Worm (Caenorhabditis elegans) whole organism, L3 larva: ENCODE data around the gene flp-15.

Experiments
- R02D3.7 ChIP-seq: fragments of 150-350 bp; optimal IDR thresholded peaks from 2 replicates; lab custom pipeline; 2014; ENCODE audit warnings: missing biosample characterization, missing genetic modification characterization
- ZK546.5 ChIP-seq: sonication (generic microtip); optimal IDR thresholded peaks from 2 replicates; lab custom pipeline; 2017; ENCODE audit warnings: missing biosample characterization, missing genetic modification characterization
- ama-1 ChIP-seq: fragments of 150-350 bp; optimal IDR thresholded peaks from 2 replicates; lab custom pipeline; 2018
- ceh-82 ChIP-seq: fragments of 150-350 bp; optimal IDR thresholded peaks from 2 replicates; lab custom pipeline; 2014; ENCODE audit warnings: missing biosample characterization, missing genetic modification characterization
- egl-27 ChIP-seq: sonication (generic microtip); optimal IDR thresholded peaks from 4 replicates; lab custom pipeline; 2017; ENCODE audit warnings: missing biosample characterization, missing genetic modification reagents, missing genetic modification characterization
- elt-1 ChIP-seq: fragments of 150-350 bp; optimal IDR thresholded peaks from 2 replicates; lab custom pipeline; 2014; ENCODE audit warnings: missing biosample characterization, missing genetic modification characterization
- eor-1 ChIP-seq, 2 experiments: fragments of 150-350 bp; optimal IDR thresholded peaks; 2 replicates each; lab custom pipeline; 2014 to 2018; ENCODE audit warnings: missing biosample characterization in 2 of 2, missing genetic modification characterization in 2 of 2
- fkh-10 ChIP-seq: sonication (generic microtip); optimal IDR thresholded peaks from 2 replicates; lab custom pipeline; 2017; ENCODE audit warnings: missing biosample characterization, missing genetic modification reagents, missing genetic modification characterization
- fkh-2 ChIP-seq: fragments of 150-350 bp; optimal IDR thresholded peaks from 2 replicates; lab custom pipeline; 2014; ENCODE audit warnings: missing biosample characterization, missing genetic modification reagents, missing genetic modification characterization
- fos-1 ChIP-seq: fragments of 150-350 bp; optimal IDR thresholded peaks from 2 replicates; lab custom pipeline; 2014; ENCODE audit warnings: missing biosample characterization, missing genetic modification characterization
- lin-39 ChIP-seq: fragments of 150-350 bp; optimal IDR thresholded peaks from 2 replicates; lab custom pipeline; 2018; ENCODE audit warnings: missing biosample characterization, missing genetic modification reagents, missing genetic modification characterization
- lsy-12 ChIP-seq: sonication (generic microtip); optimal IDR thresholded peaks from 2 replicates; lab custom pipeline; 2016; ENCODE audit warnings: mild to moderate bottlenecking, missing genetic modification characterization, missing compliant biosample characterization
- mdl-1 ChIP-seq: fragments of 150-350 bp; optimal IDR thresholded peaks from 2 replicates; lab custom pipeline; 2014; ENCODE audit warnings: missing biosample characterization, missing genetic modification characterization
- nhr-11 ChIP-seq: fragments of 150-350 bp; optimal IDR thresholded peaks from 2 replicates; lab custom pipeline; 2014; ENCODE audit warnings: missing biosample characterization, missing genetic modification characterization
- nhr-25 ChIP-seq: sonication (generic microtip); optimal IDR thresholded peaks from 2 replicates; lab custom pipeline; 2017; ENCODE audit warnings: missing biosample characterization, missing genetic modification characterization
- nhr-43 ChIP-seq: sonication (generic microtip); optimal IDR thresholded peaks from 2 replicates; lab custom pipeline; 2016; ENCODE audit warnings: mild to moderate bottlenecking, missing genetic modification characterization, missing compliant biosample characterization; ENCODE audit not compliant: poor library complexity, severe bottlenecking
- nhr-67 ChIP-seq: fragments of 150-350 bp; optimal IDR thresholded peaks from 2 replicates; lab custom pipeline; 2014; ENCODE audit warnings: missing biosample characterization, missing genetic modification characterization
- snpc-4 ChIP-seq: fragments of 150-350 bp; optimal IDR thresholded peaks from 2 replicates; lab custom pipeline; 2014; ENCODE audit warnings: missing biosample characterization, missing genetic modification characterization
- tbx-2 ChIP-seq: sonication (generic microtip); optimal IDR thresholded peaks from 2 replicates; lab custom pipeline; 2016; ENCODE audit warnings: mild to moderate bottlenecking, missing genetic modification characterization, missing compliant biosample characterization
- unc-39 ChIP-seq: sonication (generic microtip); optimal IDR thresholded peaks from 4 replicates; lab custom pipeline; 2017; ENCODE audit warnings: missing biosample characterization, missing genetic modification characterization
- zag-1 ChIP-seq: fragments of 150-350 bp; optimal IDR thresholded peaks from 2 replicates; lab custom pipeline; 2014; ENCODE audit warnings: missing biosample characterization, missing genetic modification characterization
- ztf-4 ChIP-seq: fragments of 150-350 bp; optimal IDR thresholded peaks from 2 replicates; lab custom pipeline; 2014; ENCODE audit warnings: missing biosample characterization, missing genetic modification characterization

flp-15 gene

DNA sequence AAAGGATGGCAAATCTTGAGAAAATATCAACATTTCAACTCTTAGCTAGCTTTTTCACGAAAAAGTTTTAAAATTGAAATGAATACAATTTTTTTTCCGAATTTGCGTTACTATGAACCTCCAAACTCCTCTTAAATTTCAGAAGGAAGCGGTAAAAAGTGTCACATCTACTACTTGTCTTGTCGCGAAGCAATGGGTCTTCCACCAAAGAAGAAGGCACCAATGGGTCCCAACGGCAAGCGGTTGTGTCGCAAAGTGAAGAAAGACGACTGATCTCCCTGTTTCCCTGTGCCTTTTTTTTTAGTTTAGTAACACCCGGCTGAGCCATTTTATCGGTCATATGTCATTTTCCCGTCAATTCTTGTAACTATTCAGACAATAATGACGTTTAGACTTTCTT lies 46.6 kb downstream of the flp-15 start:
- TF ChIP-seq fkh-10 (GFP tag; lab: Kevin White, UChicago) (no peak), lin-39 (tag; lab: Kevin White, UChicago) (no peak), fkh-2 (tag; lab: Kevin White, UChicago) (no peak)
- TF ChIP-seq, all 47 proteins: peak for 0

DNA sequence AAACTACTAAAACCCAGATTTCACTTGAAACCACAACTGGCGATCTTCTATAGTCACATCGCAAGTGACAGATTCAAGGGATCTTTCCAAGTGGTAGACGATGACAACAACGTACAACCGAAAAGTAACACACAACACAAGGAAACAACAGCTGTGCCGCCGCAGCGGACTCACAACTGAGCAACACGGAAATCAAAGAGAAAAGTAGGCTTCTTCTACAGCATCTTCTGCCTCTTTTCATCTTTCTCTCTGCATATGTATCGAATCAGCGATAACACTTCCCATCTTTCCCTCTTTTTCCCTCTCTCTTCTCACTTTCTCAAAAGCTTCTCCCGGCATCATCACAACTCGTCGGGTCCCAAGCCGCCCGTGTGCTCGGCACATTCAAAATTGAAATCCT lies 50.8 kb downstream of the flp-15 start, which contains the start of gene T12D8.9:
T12D8.9 (plus strand) TSS at position 312 of the 400 bp plus-strand sequence.
- TF ChIP-seq ceh-82 (no peak), nhr-11 (tag; lab: Kevin White, UChicago) (peak; percentile 26)

DNA sequence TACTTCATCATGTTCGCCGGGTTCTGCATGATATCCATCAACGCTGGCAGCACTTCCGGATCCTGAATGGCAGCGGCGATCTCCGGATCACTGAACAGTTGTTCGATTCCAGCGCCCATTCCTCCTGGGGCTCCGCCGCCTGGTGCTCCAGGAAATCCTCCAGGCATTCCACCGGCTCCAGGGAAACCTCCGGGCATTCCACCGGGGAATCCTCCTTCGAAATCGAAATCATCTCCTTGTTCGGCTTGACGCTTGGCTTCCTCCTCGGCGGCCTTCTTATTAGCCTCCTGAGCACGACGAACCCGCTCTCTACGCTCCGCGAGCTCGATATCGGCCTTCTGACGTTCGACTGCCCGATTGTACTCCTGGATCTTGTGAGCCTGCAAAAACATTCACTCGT lies 52.1 kb downstream of the flp-15 start:
- TF ChIP-seq eor-1 (tag; optimal IDR thresholded peaks at IDR 0.05; lab: Kevin White, UChicago), result no peak
- no peak for TF ChIP-seq lsy-12 (tag; lab: Kevin White, UChicago)
- no peak for TF ChIP-seq elt-1
- TF ChIP-seq ztf-4 (tag; lab: Kevin White, UChicago), result no peak
- TF ChIP-seq unc-39 (tag; lab: Kevin White, UChicago), result no peak
- no peak for TF ChIP-seq nhr-67 (tag; lab: Kevin White, UChicago)
- no peak for TF ChIP-seq R02D3.7 (tag; lab: Kevin White, UChicago)

DNA sequence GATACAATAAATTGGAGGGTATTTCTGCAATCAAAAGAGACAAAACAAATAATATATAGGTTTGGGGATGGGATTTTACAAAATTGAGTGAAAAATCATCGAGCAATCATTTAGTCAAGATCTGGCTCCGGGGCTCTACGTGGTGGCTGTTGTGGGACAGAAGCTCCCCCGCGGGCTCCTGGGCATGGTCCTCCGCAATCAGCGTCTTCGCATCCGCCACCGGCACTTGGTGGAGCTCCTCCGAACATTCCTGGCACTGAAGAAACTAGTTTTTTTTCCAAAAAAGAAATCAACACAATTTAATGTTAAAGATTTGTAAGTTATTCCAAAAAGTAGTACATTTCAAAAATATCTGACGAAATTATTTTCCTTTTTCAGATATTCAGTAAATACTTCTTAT lies 52.9 kb downstream of the flp-15 start:
- no peak for TF ChIP-seq snpc-4 (tag; lab: Kevin White, UChicago)
- no peak for TF ChIP-seq nhr-43 (tag; lab: Kevin White, UChicago)
- TF ChIP-seq nhr-25, result no peak
- TF ChIP-seq egl-27 (tag; lab: Kevin White, UChicago), result no peak
- TF ChIP-seq fkh-2 (tag; lab: Kevin White, UChicago), result no peak
- no peak for TF ChIP-seq zag-1 (tag; lab: Kevin White, UChicago)
- TF ChIP-seq, all 47 proteins: peak for 0

DNA sequence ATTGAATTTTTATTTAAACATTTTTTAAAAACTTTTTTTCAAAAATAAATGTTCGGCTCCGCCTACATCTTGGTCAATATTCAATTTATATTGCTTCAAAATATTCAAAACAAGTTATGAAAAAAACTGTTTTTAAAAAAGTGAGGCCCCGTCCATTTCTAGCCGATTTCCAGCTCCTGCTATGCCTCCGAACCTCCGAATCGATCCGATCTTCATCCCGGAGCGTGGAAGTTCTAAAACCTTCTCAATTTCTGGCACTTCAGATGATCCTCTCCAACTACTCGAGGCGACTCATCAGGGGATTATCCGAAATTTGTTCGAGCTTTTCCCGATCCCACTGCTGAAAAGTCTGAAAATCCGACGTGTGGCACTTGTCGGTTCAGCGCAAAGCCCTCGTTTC lies 53.4 kb downstream of the flp-15 start:
- TF ChIP-seq mdl-1 (tag; lab: Kevin White, UChicago) (no peak), ama-1 (peak; percentile 24), snpc-4 (tag; lab: Kevin White, UChicago) (no peak), fos-1 (no peak), tbx-2 (tag; lab: Kevin White, UChicago) (no peak), ZK546.5 (tag; lab: Kevin White, UChicago) (no peak)
